Fruit fly (Drosophila melanogaster): Measurements from ENCODE around the gene CG42766.

- TF ChIP-seq gl (tag; optimal IDR thresholded peaks at IDR 0.05) (no peak), CG8159 (tag; optimal IDR thresholded peaks at IDR 0.05) (no peak), D1 (tag; optimal IDR thresholded peaks at IDR 0.05) (peak; percentile 24), CG12605 (GFP tag; IDR thresholded peaks at IDR 0.05) (no peak), Pif1A (GFP tag; optimal IDR thresholded peaks at IDR 0.05) (no peak), CG13204 (GFP tag; optimal IDR thresholded peaks at IDR 0.05) (no peak), CG10348 (GFP tag; IDR thresholded peaks at IDR 0.05) (no peak), Ets98B (GFP tag; IDR thresholded peaks at IDR 0.05) (no peak)
Measured at dm6 chrX:15944735-15945323, 31.8 kb upstream of the CG42766 start, which contains the start of gene Rrp47.

Measured in whole organism, pupa.